Fruit fly (Drosophila melanogaster) whole organism, embryonic: ENCODE measurements around the gene CG8128.
A peak's percentile ranks its signal among the peaks of the same experiment; 100 is the strongest.

Source experiments
- CG10147 ChIP-seq: fragments of 200-800 bp; sonication (Bioruptor generic); optimal IDR thresholded peaks from 2 replicates; lab custom pipeline; 2019; ENCODE audit warnings: missing biosample characterization, mild to moderate bottlenecking, missing genetic modification characterization, moderate library complexity
- CG10462 ChIP-seq: fragments of 200-800 bp; sonication (Bioruptor generic); optimal IDR thresholded peaks from 2 replicates; lab custom pipeline; 2016; ENCODE audit warnings: missing biosample characterization, missing genetic modification characterization
- CG12942 ChIP-seq: fragments of 200-800 bp; sonication (Bioruptor generic); optimal IDR thresholded peaks from 3 replicates; lab custom pipeline; 2016; ENCODE audit warnings: missing biosample characterization, missing genetic modification characterization
- CG13123 ChIP-seq: fragments of 200-800 bp; sonication (Bioruptor generic); optimal IDR thresholded peaks from 2 replicates; lab custom pipeline; 2016; ENCODE audit warnings: missing biosample characterization, missing genetic modification characterization
- CG14667 ChIP-seq: fragments of 200-800 bp; sonication (Bioruptor generic); IDR thresholded peaks from 2 replicates; pipeline ENCODE4 v1.3.6; 2022; ENCODE audit warnings: missing biosample characterization, missing genetic modification characterization
- CG15479 ChIP-seq: fragments of 200-800 bp; sonication (Bioruptor generic); optimal IDR thresholded peaks from 3 replicates; lab custom pipeline; 2019; ENCODE audit warnings: missing biosample characterization, mild to moderate bottlenecking, missing genetic modification characterization, moderate library complexity
- CG2129 ChIP-seq: fragments of 200-800 bp; sonication (Bioruptor generic); IDR thresholded peaks from 2 replicates; pipeline ENCODE4 v1.3.6; 2022; ENCODE audit warnings: missing biosample characterization, missing genetic modification characterization; ENCODE audit not compliant: partially characterized antibody
- CG2875 ChIP-seq: fragments of 200-800 bp; sonication (Bioruptor generic); optimal IDR thresholded peaks from 2 replicates; lab custom pipeline; 2017; ENCODE audit warnings: missing biosample characterization, mild to moderate bottlenecking, missing genetic modification characterization, missing genetic modification reagents
- CG31441 ChIP-seq: fragments of 200-800 bp; sonication (Bioruptor generic); IDR thresholded peaks from 2 replicates; pipeline ENCODE4 v1.3.6; 2022; ENCODE audit warnings: missing biosample characterization, missing genetic modification characterization
- CG34224 ChIP-seq: fragments of 200-800 bp; sonication (Bioruptor generic); IDR thresholded peaks from 3 replicates; pipeline ENCODE4 v1.3.6; 2022; ENCODE audit warnings: missing biosample characterization, missing genetic modification characterization; ENCODE audit not compliant: partially characterized antibody
- CG42726 ChIP-seq: fragments of 200-800 bp; sonication (Bioruptor generic); IDR thresholded peaks from 2 replicates; pipeline ENCODE4 v1.3.6; 2022; ENCODE audit warnings: missing biosample characterization, missing genetic modification characterization; ENCODE audit not compliant: partially characterized antibody
- CG4707 ChIP-seq: fragments of 200-800 bp; sonication (Bioruptor generic); optimal IDR thresholded peaks from 2 replicates; lab custom pipeline; 2018; ENCODE audit warnings: missing biosample characterization, mild to moderate bottlenecking, missing genetic modification characterization, moderate library complexity
- CG6854 ChIP-seq: fragments of 200-800 bp; sonication (Bioruptor generic); optimal IDR thresholded peaks from 3 replicates; lab custom pipeline; 2017; ENCODE audit warnings: missing biosample characterization, mild to moderate bottlenecking, missing genetic modification characterization
- CHES-1-like ChIP-seq: fragments of 200-800 bp; sonication (Bioruptor generic); optimal IDR thresholded peaks from 2 replicates; lab custom pipeline; 2016; ENCODE audit warnings: missing biosample characterization, missing genetic modification characterization
- Chrac-16 ChIP-seq: fragments of 200-800 bp; sonication (Bioruptor generic); optimal IDR thresholded peaks from 3 replicates; lab custom pipeline; 2016; ENCODE audit warnings: missing biosample characterization, missing genetic modification characterization
- CkIIα-i1 ChIP-seq: fragments of 200-800 bp; sonication (Bioruptor generic); IDR thresholded peaks from 2 replicates; pipeline ENCODE4 v1.3.6; 2022; ENCODE audit warnings: missing biosample characterization, missing genetic modification characterization
- D ChIP-seq, 2 experiments: fragments of 200-800 bp in 1 of 2; fragments of >200 bp in 1 of 2; sonication (Bioruptor generic) in 1 of 2; optimal IDR thresholded peaks; 2 replicates in 1 of 2; 3 replicates in 1 of 2; lab custom pipeline; 2017; ENCODE audit warnings: mild to moderate bottlenecking in 1 of 2, missing biosample characterization in 1 of 2, missing genetic modification characterization in 1 of 2, missing genetic modification reagents in 1 of 2
- Dad ChIP-seq: fragments of 200-800 bp; sonication (Bioruptor generic); optimal IDR thresholded peaks from 3 replicates; lab custom pipeline; 2016; ENCODE audit warnings: missing biosample characterization, missing genetic modification characterization
- Dbx ChIP-seq: fragments of 200-800 bp; sonication (Bioruptor generic); IDR thresholded peaks from 3 replicates; pipeline ENCODE4 v1.3.6; 2022; ENCODE audit warnings: missing biosample characterization, missing genetic modification characterization
- Hey ChIP-seq: fragments of 200-800 bp; sonication (Bioruptor generic); optimal IDR thresholded peaks from 3 replicates; lab custom pipeline; 2018; ENCODE audit warnings: missing biosample characterization, mild to moderate bottlenecking, missing genetic modification characterization
- HmgD ChIP-seq: fragments of 200-800 bp; sonication (Bioruptor generic); optimal IDR thresholded peaks from 3 replicates; lab custom pipeline; 2016; ENCODE audit warnings: missing biosample characterization, missing genetic modification characterization
- Hmr ChIP-seq: fragments of 200-800 bp; sonication (Bioruptor generic); optimal IDR thresholded peaks from 3 replicates; lab custom pipeline; 2017; ENCODE audit warnings: mild to moderate bottlenecking, missing biosample characterization, missing genetic modification reagents, missing genetic modification characterization
- Hr3 ChIP-seq: fragments of 200-800 bp; sonication (Bioruptor generic); optimal IDR thresholded peaks from 3 replicates; lab custom pipeline; 2016; ENCODE audit warnings: missing biosample characterization, missing genetic modification characterization
- Kr ChIP-seq: fragments of 200-800 bp; sonication (Bioruptor generic); optimal IDR thresholded peaks from 2 replicates; lab custom pipeline; 2017; ENCODE audit warnings: missing biosample characterization, mild to moderate bottlenecking, missing genetic modification characterization
- Six4 ChIP-seq: fragments of 200-800 bp; sonication (Bioruptor generic); optimal IDR thresholded peaks from 2 replicates; lab custom pipeline; 2016; ENCODE audit warnings: missing biosample characterization, missing genetic modification characterization
- Xrp1 ChIP-seq: fragments of 200-800 bp; sonication (Bioruptor generic); IDR thresholded peaks from 2 replicates; pipeline ENCODE4 v1.3.6; 2022; ENCODE audit warnings: missing biosample characterization, missing genetic modification characterization
- ac ChIP-seq: fragments of 200-800 bp; sonication (Bioruptor generic); optimal IDR thresholded peaks from 3 replicates; lab custom pipeline; 2017; ENCODE audit warnings: missing biosample characterization, mild to moderate bottlenecking, missing genetic modification characterization
- ara ChIP-seq: fragments of 200-800 bp; sonication (Bioruptor generic); IDR thresholded peaks from 2 replicates; pipeline ENCODE4 v1.3.6; 2022; ENCODE audit warnings: missing biosample characterization, missing genetic modification characterization
- ash1 ChIP-seq: fragments of 200-800 bp; sonication (Bioruptor generic); optimal IDR thresholded peaks from 2 replicates; lab custom pipeline; 2018; ENCODE audit warnings: missing biosample characterization, mild to moderate bottlenecking, missing genetic modification characterization
- az2 ChIP-seq: fragments of 200-800 bp; sonication (Bioruptor generic); optimal IDR thresholded peaks from 3 replicates; lab custom pipeline; 2016; ENCODE audit warnings: missing biosample characterization, missing genetic modification characterization
- bab2 ChIP-seq: fragments of 200-800 bp; sonication (Bioruptor generic); optimal IDR thresholded peaks from 2 replicates; lab custom pipeline; 2016; ENCODE audit warnings: missing biosample characterization, missing genetic modification characterization
- bigmax ChIP-seq: fragments of 200-800 bp; sonication (Bioruptor generic); optimal IDR thresholded peaks from 2 replicates; lab custom pipeline; 2018; ENCODE audit warnings: missing biosample characterization, mild to moderate bottlenecking, missing genetic modification characterization
- ewg ChIP-seq: fragments of 200-800 bp; sonication (Bioruptor generic); optimal IDR thresholded peaks from 3 replicates; lab custom pipeline; 2017; ENCODE audit warnings: mild to moderate bottlenecking, missing biosample characterization, missing genetic modification reagents, missing genetic modification characterization
- gsb ChIP-seq: fragments of 200-800 bp; sonication (Bioruptor generic); IDR thresholded peaks from 2 replicates; pipeline ENCODE4 v1.3.6; 2022; ENCODE audit warnings: missing biosample characterization, missing genetic modification characterization
- lab ChIP-seq: fragments of 200-800 bp; sonication (Bioruptor generic); optimal IDR thresholded peaks from 3 replicates; lab custom pipeline; 2017; ENCODE audit warnings: missing biosample characterization, missing genetic modification characterization, mild to moderate bottlenecking, moderate library complexity, missing genetic modification reagents
- lbe ChIP-seq: fragments of 200-800 bp; sonication (Bioruptor generic); optimal IDR thresholded peaks from 2 replicates; lab custom pipeline; 2016; ENCODE audit warnings: missing biosample characterization, mild to moderate bottlenecking, missing genetic modification characterization
- luna ChIP-seq: fragments of 200-800 bp; sonication (Bioruptor generic); optimal IDR thresholded peaks from 2 replicates; lab custom pipeline; 2016; ENCODE audit warnings: missing biosample characterization, missing genetic modification characterization
- nerfin-2 ChIP-seq: fragments of 200-800 bp; sonication (Bioruptor generic); IDR thresholded peaks from 2 replicates; pipeline ENCODE4 v1.3.6; 2022; ENCODE audit warnings: missing biosample characterization, missing genetic modification characterization; ENCODE audit not compliant: partially characterized antibody
- odd ChIP-seq: fragments of 200-800 bp; sonication (Bioruptor generic); optimal IDR thresholded peaks from 2 replicates; lab custom pipeline; 2017; ENCODE audit warnings: missing biosample characterization, mild to moderate bottlenecking, missing genetic modification characterization
- onecut ChIP-seq: fragments of 200-800 bp; sonication (Bioruptor generic); IDR thresholded peaks from 2 replicates; pipeline ENCODE4 v1.3.6; 2022; ENCODE audit warnings: missing biosample characterization, missing genetic modification characterization
- pb ChIP-seq: fragments of 200-800 bp; sonication (Bioruptor generic); optimal IDR thresholded peaks from 3 replicates; lab custom pipeline; 2016; ENCODE audit warnings: missing biosample characterization, missing genetic modification characterization
- rib ChIP-seq: fragments of 200-800 bp; sonication (Bioruptor generic); IDR thresholded peaks from 2 replicates; pipeline ENCODE4 v1.3.6; 2022; ENCODE audit warnings: missing biosample characterization, missing genetic modification characterization
- sd ChIP-seq: fragments of 200-800 bp; sonication (Bioruptor generic); optimal IDR thresholded peaks from 3 replicates; lab custom pipeline; 2018; ENCODE audit warnings: missing biosample characterization, mild to moderate bottlenecking, missing genetic modification characterization, moderate library complexity
- sens ChIP-seq: fragments of 200-800 bp; sonication (Bioruptor generic); peaks from one replicate; lab custom pipeline; 2016; ENCODE audit warnings: missing biosample characterization, missing genetic modification characterization
- sna ChIP-seq: fragments of 200-800 bp; sonication (Bioruptor generic); IDR thresholded peaks from 2 replicates; pipeline ENCODE4 v1.3.6; 2022; ENCODE audit warnings: missing biosample characterization, missing genetic modification characterization; ENCODE audit not compliant: partially characterized antibody
- stwl ChIP-seq: fragments of 200-800 bp; sonication (Bioruptor generic); optimal IDR thresholded peaks from 3 replicates; lab custom pipeline; 2018; ENCODE audit warnings: missing biosample characterization, mild to moderate bottlenecking, missing genetic modification characterization, moderate library complexity
- tio ChIP-seq: fragments of 200-800 bp; sonication (Bioruptor generic); optimal IDR thresholded peaks from 2 replicates; lab custom pipeline; 2017; ENCODE audit warnings: missing biosample characterization, missing genetic modification characterization, inconsistent platforms
- vnd ChIP-seq: fragments of 200-800 bp; sonication (Bioruptor generic); IDR thresholded peaks from 3 replicates; pipeline ENCODE4 v1.3.6; 2022; ENCODE audit warnings: missing biosample characterization, missing genetic modification characterization; ENCODE audit not compliant: partially characterized antibody
- zen ChIP-seq: fragments of 200-800 bp; sonication (Bioruptor generic); optimal IDR thresholded peaks from 3 replicates; lab custom pipeline; 2018; ENCODE audit warnings: missing biosample characterization, mild to moderate bottlenecking, missing genetic modification characterization, moderate library complexity

The CG8128 gene

DNA sequence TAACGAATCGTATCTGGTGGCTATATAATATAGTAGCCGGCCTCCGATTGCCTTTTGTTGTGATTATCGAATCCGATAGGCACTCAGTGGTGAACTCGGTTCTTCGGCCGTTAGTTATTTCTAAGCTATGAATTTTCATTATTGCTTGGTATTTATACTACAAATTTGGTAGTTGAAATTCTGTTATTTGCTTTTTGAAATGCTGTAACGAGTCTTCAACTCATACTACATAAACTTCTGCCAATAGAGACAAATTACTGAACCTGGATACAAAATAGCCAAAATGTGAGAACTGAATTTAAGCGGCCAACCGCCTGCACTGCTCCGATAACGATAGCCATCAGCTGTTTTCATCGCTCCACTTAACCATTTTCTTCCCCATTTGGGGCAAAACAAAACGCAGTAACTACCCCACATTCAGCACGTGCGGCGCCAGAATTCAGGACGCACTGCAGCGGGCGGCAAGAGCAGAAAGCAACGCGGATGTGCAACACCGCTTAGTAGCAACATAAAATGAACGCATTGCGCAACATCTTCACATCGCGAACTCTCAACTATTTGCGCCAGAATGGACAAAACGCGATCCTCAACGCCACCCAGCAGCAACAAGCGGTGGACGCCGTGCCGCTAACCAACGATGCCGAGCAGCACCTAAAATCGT lies 41.7 kb downstream of the CG8128 start, which contains the start of the genes CG11679 and CG8206 (continued):
- TF ChIP-seq zen (no peak), sd (no peak), Hr3 (GFP tag; lab: Kevin White, UChicago) (peak; percentile 14), Dad (GFP tag; lab: Kevin White, UChicago) (peak; percentile 27), odd (GFP tag; lab: Kevin White, UChicago) (no peak), rib (no peak), CG12942 (GFP tag; lab: Kevin White, UChicago) (peak; percentile 18), CG4707 (GFP tag; lab: Kevin White, UChicago) (no peak), D (optimal IDR thresholded peaks at IDR 0.05; lab: Kevin White, UChicago) (no peak), D (GFP tag; optimal IDR thresholded peaks at IDR 0.05; lab: Kevin White, UChicago) (no peak), CG42726 (GFP tag; lab: Robert Waterston, UW) (no peak), pb (GFP tag; lab: Kevin White, UChicago) (no peak), CG15479 (GFP tag; lab: Kevin White, UChicago) (peak; percentile 47), ac (GFP tag; lab: Kevin White, UChicago) (no peak), bab2 (peak; percentile 21), Six4 (no peak), CHES-1-like (GFP tag; lab: Kevin White, UChicago) (peak; percentile 54), bigmax (GFP tag; lab: Kevin White, UChicago) (no peak), Hmr (no peak), stwl (peak; percentile 9), Xrp1 (peak; percentile 41; the same call in 1 of the 2 replicates), CG31441 (GFP tag; lab: Robert Waterston, UW) (no peak), Hey (tag; lab: Kevin White, UChicago) (no peak), CG34224 (no peak), tio (GFP tag; lab: Kevin White, UChicago) (no peak), lab (GFP tag; lab: Kevin White, UChicago) (no peak), ara (GFP tag; lab: Robert Waterston, UW) (no peak), HmgD (peak; percentile 46), CG2129 (GFP tag; lab: Robert Waterston, UW) (no peak), CG13123 (GFP tag; lab: Kevin White, UChicago) (no peak), CG2875 (GFP tag; lab: Kevin White, UChicago) (no peak), nerfin-2 (GFP tag; lab: Robert Waterston, UW) (no peak), Kr (GFP tag; lab: Kevin White, UChicago) (no peak), Chrac-16 (GFP tag; lab: Kevin White, UChicago) (peak; percentile 24), sna (GFP tag; lab: Robert Waterston, UW) (no peak), CG10147 (GFP tag; lab: Kevin White, UChicago) (peak; percentile 13), gsb (GFP tag; lab: Robert Waterston, UW) (no peak), CG14667 (no peak), az2 (GFP tag; lab: Kevin White, UChicago) (no peak), lbe (GFP tag; lab: Kevin White, UChicago) (no peak), luna (GFP tag; lab: Kevin White, UChicago) (no peak), vnd (GFP tag; lab: Robert Waterston, UW) (0 out of 3 replicates have a peak, but pooled peaks have one; percentile 47), sens (GFP tag; lab: Kevin White, UChicago) (peak; percentile 78), onecut (GFP tag; lab: Robert Waterston, UW) (no peak), CG10462 (no peak), ewg (GFP tag; lab: Kevin White, UChicago) (peak; percentile 41), CG6854 (GFP tag; lab: Kevin White, UChicago) (no peak), Dbx (GFP tag; lab: Robert Waterston, UW) (no peak), ash1 (no peak), CkIIα-i1 (GFP tag; lab: Robert Waterston, UW) (no peak)
